Worm (Caenorhabditis elegans) whole organism, young adult: Measurements from ENCODE around the gene kdp-1.
A peak's percentile ranks its signal among the peaks of the same experiment; 100 is the strongest.

Source experiments
- B0019.2 ChIP-seq: fragments of 200-800 bp; sonication (Bioruptor generic); conservative IDR thresholded peaks from 2 replicates; pipeline ENCODE4 v1.3.6; 2022; ENCODE audit warnings: missing genetic modification reagents, missing genetic modification characterization, missing compliant biosample characterization
- B0261.1 ChIP-seq: sonication (generic microtip); optimal IDR thresholded peaks from 2 replicates; lab custom pipeline; 2016; ENCODE audit warnings: mild to moderate bottlenecking, missing genetic modification characterization, moderate library complexity, missing compliant biosample characterization
- B0336.3 ChIP-seq: fragments of 200-800 bp; sonication (Bioruptor generic); IDR thresholded peaks from 2 replicates; pipeline ENCODE4 v1.3.6; 2022; ENCODE audit warnings: missing genetic modification characterization, missing compliant biosample characterization
- C06A6.2 ChIP-seq: fragments of 200-800 bp; sonication (Bioruptor generic); conservative IDR thresholded peaks from 2 replicates; pipeline ENCODE4 v1.3.6; 2022; ENCODE audit warnings: missing genetic modification characterization, missing compliant biosample characterization
- F10E7.11 ChIP-seq: sonication (generic microtip); optimal IDR thresholded peaks from 2 replicates; lab custom pipeline; 2017; ENCODE audit warnings: mild to moderate bottlenecking, missing genetic modification characterization, moderate library complexity, missing compliant biosample characterization
- F22D6.2 ChIP-seq: sonication (generic microtip); optimal IDR thresholded peaks from 2 replicates; lab custom pipeline; 2016; ENCODE audit warnings: mild to moderate bottlenecking, missing genetic modification characterization, missing compliant biosample characterization
- F33H1.4 ChIP-seq: fragments of 200-800 bp; sonication (Bioruptor generic); IDR thresholded peaks from 2 replicates; pipeline ENCODE4 v1.3.6; 2022; ENCODE audit warnings: missing genetic modification reagents, missing genetic modification characterization, missing compliant biosample characterization
- F37B4.10 ChIP-seq: fragments of 200-800 bp; sonication (Bioruptor generic); IDR thresholded peaks from 2 replicates; pipeline ENCODE4 v1.3.6; 2022; ENCODE audit warnings: missing genetic modification characterization, missing compliant biosample characterization
- F57A8.1 ChIP-seq: fragments of 200-800 bp; sonication (Bioruptor generic); optimal IDR thresholded peaks from 2 replicates; lab custom pipeline; 2018; ENCODE audit warnings: mild to moderate bottlenecking, missing genetic modification characterization, moderate library complexity, missing compliant biosample characterization
- K11D2.4 ChIP-seq: fragments of 200-800 bp; sonication (Bioruptor generic); IDR thresholded peaks from 2 replicates; pipeline ENCODE4 v1.3.6; 2022; ENCODE audit warnings: missing genetic modification reagents, missing genetic modification characterization, missing compliant biosample characterization
- K12H6.12 ChIP-seq: fragments of 200-800 bp; sonication (Bioruptor generic); optimal IDR thresholded peaks from 2 replicates; lab custom pipeline; 2018; ENCODE audit warnings: mild to moderate bottlenecking, missing genetic modification characterization, missing compliant biosample characterization
- Y53F4B.3 ChIP-seq: fragments of 200-800 bp; sonication (Bioruptor generic); IDR thresholded peaks from 2 replicates; pipeline ENCODE4 v1.3.6; 2022; ENCODE audit warnings: missing genetic modification reagents, missing genetic modification characterization, missing compliant biosample characterization
- Y53G8AR.9 ChIP-seq: fragments of 200-800 bp; sonication (Bioruptor generic); conservative IDR thresholded peaks from 2 replicates; pipeline ENCODE4 v1.3.6; 2022; ENCODE audit warnings: missing genetic modification reagents, missing genetic modification characterization, missing compliant biosample characterization
- ZK185.1 ChIP-seq: sonication (generic microtip); optimal IDR thresholded peaks from 2 replicates; lab custom pipeline; 2016; ENCODE audit warnings: mild to moderate bottlenecking, missing genetic modification characterization, missing compliant biosample characterization; ENCODE audit not compliant: poor library complexity, severe bottlenecking
- akir-1 ChIP-seq: fragments of 200-800 bp; sonication (Bioruptor generic); optimal IDR thresholded peaks from 2 replicates; lab custom pipeline; 2018; ENCODE audit warnings: mild to moderate bottlenecking, missing genetic modification characterization, moderate library complexity, missing compliant biosample characterization
- attf-5 ChIP-seq: fragments of 200-800 bp; sonication (Bioruptor generic); optimal IDR thresholded peaks from 2 replicates; lab custom pipeline; 2018; ENCODE audit warnings: mild to moderate bottlenecking, missing genetic modification characterization, missing compliant biosample characterization
- ceh-100 ChIP-seq: fragments of 200-800 bp; sonication (Bioruptor generic); IDR thresholded peaks from 2 replicates; pipeline ENCODE4 v1.3.6; 2022; ENCODE audit warnings: missing genetic modification reagents, missing genetic modification characterization, missing compliant biosample characterization
- ceh-58 ChIP-seq: fragments of 200-800 bp; sonication (Bioruptor generic); IDR thresholded peaks from 2 replicates; pipeline ENCODE4 v1.3.6; 2022; ENCODE audit warnings: missing genetic modification characterization, missing compliant biosample characterization
- die-1 ChIP-seq: sonication (generic microtip); optimal IDR thresholded peaks from 2 replicates; lab custom pipeline; 2016; ENCODE audit warnings: missing genotype, mild to moderate bottlenecking, missing genetic modification characterization, missing compliant biosample characterization
- dox-1 ChIP-seq: fragments of 200-800 bp; sonication (Bioruptor generic); IDR thresholded peaks from 2 replicates; pipeline ENCODE4 v1.3.6; 2022; ENCODE audit warnings: missing genetic modification reagents, missing genetic modification characterization, missing compliant biosample characterization
- hmg-1.2 ChIP-seq: fragments of 200-800 bp; sonication (Bioruptor generic); IDR thresholded peaks from 2 replicates; pipeline ENCODE4 v1.3.6; 2022; ENCODE audit warnings: missing genetic modification reagents, missing genetic modification characterization, missing compliant biosample characterization
- lag-1 ChIP-seq: fragments of 200-800 bp; sonication (Bioruptor generic); IDR thresholded peaks from 2 replicates; pipeline ENCODE4 v1.3.6; 2022; ENCODE audit warnings: missing genetic modification reagents, missing genetic modification characterization, missing compliant biosample characterization
- let-526 ChIP-seq: fragments of 200-800 bp; sonication (Bioruptor generic); IDR thresholded peaks from 2 replicates; pipeline ENCODE4 v1.3.6; 2022; ENCODE audit warnings: missing genetic modification reagents, missing genetic modification characterization, missing compliant biosample characterization
- lin-26 ChIP-seq: fragments of 200-800 bp; sonication (Bioruptor generic); IDR thresholded peaks from 2 replicates; pipeline ENCODE4 v1.3.6; 2022; ENCODE audit warnings: missing genetic modification reagents, missing genetic modification characterization, missing compliant biosample characterization
- lin-35 ChIP-seq, 3 experiments: fragments of 150-350 bp in 2 of 3; sonication (generic microtip) in 1 of 3; optimal IDR thresholded peaks; 2 replicates each; lab custom pipeline; 2014 to 2018; ENCODE audit warnings: missing biosample characterization in 3 of 3, missing genetic modification characterization in 3 of 3, missing genetic modification reagents in 3 of 3
- lin-40 ChIP-seq: sonication (generic microtip); optimal IDR thresholded peaks from 2 replicates; lab custom pipeline; 2016; ENCODE audit warnings: missing genetic modification characterization, mild to moderate bottlenecking, missing compliant biosample characterization, missing genotype, missing genetic modification reagents
- madf-6 ChIP-seq: fragments of 200-800 bp; sonication (Bioruptor generic); IDR thresholded peaks from 2 replicates; pipeline ENCODE4 v1.3.6; 2022; ENCODE audit warnings: missing genetic modification reagents, missing genetic modification characterization, missing compliant biosample characterization
- madf-8 ChIP-seq: fragments of 200-800 bp; sonication (Bioruptor generic); conservative IDR thresholded peaks from 2 replicates; pipeline ENCODE4 v1.3.6; 2022; ENCODE audit warnings: missing genetic modification reagents, missing genetic modification characterization, missing compliant biosample characterization
- mel-28 ChIP-seq: sonication (generic microtip); optimal IDR thresholded peaks from 2 replicates; lab custom pipeline; 2016; ENCODE audit warnings: borderline replicate concordance, mild to moderate bottlenecking, missing genetic modification characterization, missing compliant biosample characterization
- mes-4 ChIP-seq: sonication (generic microtip); optimal IDR thresholded peaks from 2 replicates; lab custom pipeline; 2016; ENCODE audit warnings: missing genotype, missing genetic modification characterization, missing compliant biosample characterization
- nfya-1 ChIP-seq: sonication (generic microtip); optimal IDR thresholded peaks from 2 replicates; lab custom pipeline; 2017; ENCODE audit warnings: antibody characterized with exemption, missing compliant biosample characterization, missing genetic modification characterization, borderline replicate concordance; ENCODE audit not compliant: insufficient read depth
- nfya-2 ChIP-seq: fragments of 200-800 bp; sonication (Bioruptor generic); IDR thresholded peaks from 2 replicates; pipeline ENCODE4 v1.3.6; 2022; ENCODE audit warnings: missing genetic modification reagents, missing genetic modification characterization, missing compliant biosample characterization
- nfyb-1 ChIP-seq: fragments of 200-800 bp; sonication (Bioruptor generic); IDR thresholded peaks from 2 replicates; pipeline ENCODE4 v1.3.6; 2022; ENCODE audit warnings: missing genetic modification reagents, missing genetic modification characterization, missing compliant biosample characterization
- nhr-120 ChIP-seq: fragments of 200-800 bp; sonication (Bioruptor generic); IDR thresholded peaks from 2 replicates; pipeline ENCODE4 v1.3.6; 2022; ENCODE audit warnings: missing genetic modification characterization, missing compliant biosample characterization
- nhr-179 ChIP-seq: sonication (generic microtip); optimal IDR thresholded peaks from 2 replicates; lab custom pipeline; 2016; ENCODE audit warnings: mild to moderate bottlenecking, missing genetic modification characterization, missing compliant biosample characterization
- nhr-80 ChIP-seq: sonication (generic microtip); optimal IDR thresholded peaks from 2 replicates; lab custom pipeline; 2016; ENCODE audit warnings: missing genetic modification characterization, missing compliant biosample characterization
- nhr-90 ChIP-seq: sonication (generic microtip); optimal IDR thresholded peaks from 2 replicates; lab custom pipeline; 2016; ENCODE audit warnings: missing genotype, mild to moderate bottlenecking, missing genetic modification characterization, missing compliant biosample characterization
- pha-4 ChIP-seq: fragments of 150-350 bp; sonication (generic microtip); optimal IDR thresholded peaks from 2 replicates; lab custom pipeline; 2014; ENCODE audit warnings: missing biosample characterization, missing genetic modification reagents, missing genetic modification characterization
- rec-8 ChIP-seq, 2 experiments: sonication (generic microtip); optimal IDR thresholded peaks; 2 replicates each; lab custom pipeline; 2016; ENCODE audit warnings: mild to moderate bottlenecking in 2 of 2, missing genetic modification characterization in 2 of 2, missing genetic modification reagents in 2 of 2, missing genotype in 2 of 2, missing biosample characterization in 1 of 2, missing compliant biosample characterization in 1 of 2, moderate library complexity in 1 of 2
- snpc-1.3 ChIP-seq: sonication (generic microtip); optimal IDR thresholded peaks from 2 replicates; lab custom pipeline; 2017; ENCODE audit warnings: missing genetic modification characterization, mild to moderate bottlenecking, missing compliant biosample characterization, antibody characterized with exemption, moderate library complexity, missing genotype, missing genetic modification reagents; ENCODE audit not compliant: insufficient read depth
- sptf-2 ChIP-seq: fragments of 200-800 bp; sonication (Bioruptor generic); optimal IDR thresholded peaks from 2 replicates; lab custom pipeline; 2018; ENCODE audit warnings: mild to moderate bottlenecking, missing genetic modification characterization, missing compliant biosample characterization
- tbp1 ChIP-seq: fragments of 200-800 bp; sonication (Bioruptor generic); optimal IDR thresholded peaks from 2 replicates; lab custom pipeline; 2018; ENCODE audit warnings: mild to moderate bottlenecking, missing genetic modification characterization, missing compliant biosample characterization
- tbx-9 ChIP-seq: sonication (generic microtip); optimal IDR thresholded peaks from 2 replicates; lab custom pipeline; 2016; ENCODE audit warnings: borderline replicate concordance, missing genetic modification characterization, inconsistent platforms, missing compliant biosample characterization
- unc-130 ChIP-seq: sonication (generic microtip); optimal IDR thresholded peaks from 2 replicates; lab custom pipeline; 2016; ENCODE audit warnings: missing genetic modification reagents, missing genetic modification characterization, missing compliant biosample characterization
- zfh-2 ChIP-seq: fragments of 200-800 bp; sonication (Bioruptor generic); conservative IDR thresholded peaks from 2 replicates; pipeline ENCODE4 v1.3.6; 2022; ENCODE audit warnings: missing genetic modification reagents, missing genetic modification characterization, missing compliant biosample characterization
- ztf-25 ChIP-seq: fragments of 200-800 bp; sonication (Bioruptor generic); IDR thresholded peaks from 2 replicates; pipeline ENCODE4 v1.3.6; 2022; ENCODE audit warnings: missing genetic modification reagents, missing genetic modification characterization, missing compliant biosample characterization

Gene kdp-1

ce11 chrIV:13311331-13312034 lies 11.5 kb downstream of the kdp-1 start (continued):
- no peak for TF ChIP-seq attf-5 (GFP tag; lab: Kevin White, UChicago)
- TF ChIP-seq Y53G8AR.9: peak; percentile 54; the same call in 1 of the 2 replicates
- no peak for TF ChIP-seq ceh-58 (GFP tag; lab: Robert Waterston, UW)
- TF ChIP-seq madf-8 (GFP tag; lab: Robert Waterston, UW): peak; percentile 100
- TF ChIP-seq nfya-2: no peak
- no peak for TF ChIP-seq mes-4
- TF ChIP-seq nhr-90: no peak
- no peak for TF ChIP-seq K11D2.4 (GFP tag; lab: Robert Waterston, UW)
- no peak for TF ChIP-seq nhr-179
- TF ChIP-seq akir-1 (GFP tag; lab: Kevin White, UChicago): no peak
- TF ChIP-seq pha-4: no peak
- TF ChIP-seq nhr-80 (tag; lab: Kevin White, UChicago): peak; percentile 5
- TF ChIP-seq K12H6.12: no peak
- TF ChIP-seq hmg-1.2: peak; percentile 26; the same call in 1 of the 2 replicates
- no peak for TF ChIP-seq nhr-120 (GFP tag; lab: Robert Waterston, UW)
- peak; percentile 100 for TF ChIP-seq madf-6 (GFP tag; lab: Robert Waterston, UW)
- no peak for TF ChIP-seq sptf-2
- peak; percentile 96 for TF ChIP-seq F33H1.4
- no peak for TF ChIP-seq unc-130 (GFP tag; lab: Kevin White, UChicago)
- TF ChIP-seq tbp1 (GFP tag; lab: Kevin White, UChicago): no peak
- no peak for TF ChIP-seq F57A8.1 (GFP tag; lab: Kevin White, UChicago)
- TF ChIP-seq mel-28 (tag; lab: Kevin White, UChicago): no peak
- TF ChIP-seq snpc-1.3 (tag; lab: Kevin White, UChicago): peak; percentile 16
- TF ChIP-seq F22D6.2 (tag; lab: Kevin White, UChicago): no peak
- no peak for TF ChIP-seq ztf-25 (GFP tag; lab: Robert Waterston, UW)

DNA sequence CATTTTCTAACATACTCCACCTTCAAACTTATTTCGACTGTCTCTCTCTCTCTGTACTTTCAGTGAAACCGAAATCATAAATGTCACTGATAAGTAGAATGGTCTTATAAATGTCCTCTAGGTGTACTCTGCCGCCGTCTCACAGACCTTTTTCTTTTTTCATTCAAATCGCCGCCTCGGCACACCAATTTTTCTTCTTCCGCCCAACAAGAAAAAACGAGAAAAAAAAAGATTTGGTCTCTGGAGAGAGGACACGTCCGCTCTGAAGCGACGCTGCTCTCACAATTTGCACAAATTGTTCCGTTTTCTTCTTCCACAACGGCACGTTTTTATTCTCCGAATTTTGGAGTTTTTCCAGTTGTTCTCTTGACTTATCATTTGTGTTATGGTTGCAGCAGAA lies 13.2 kb downstream of the kdp-1 start:
- TF ChIP-seq pha-4 (no peak), F10E7.11 (tag; lab: Kevin White, UChicago) (no peak), nfyb-1 (no peak), nhr-80 (tag; lab: Kevin White, UChicago) (peak; percentile 72), zfh-2 (GFP tag; lab: Robert Waterston, UW) (peak; percentile 48; the same call in 1 of the 2 replicates), lin-26 (GFP tag; lab: Robert Waterston, UW) (0 out of 2 replicates have a peak, but pooled peaks have one; percentile 64), K11D2.4 (GFP tag; lab: Robert Waterston, UW) (no peak), ZK185.1 (tag; lab: Kevin White, UChicago) (peak; percentile 13), B0261.1 (no peak), C06A6.2 (GFP tag; lab: Robert Waterston, UW) (0 out of 2 replicates have a peak, but pooled peaks have one; percentile 18), Y53F4B.3 (GFP tag; lab: Robert Waterston, UW) (no peak), tbp1 (GFP tag; lab: Kevin White, UChicago) (no peak), lin-35 (GFP tag; optimal IDR thresholded peaks at IDR 0.05; lab: Kevin White, UChicago) (no peak), B0019.2 (GFP tag; lab: Robert Waterston, UW) (no peak), dox-1 (GFP tag; lab: Robert Waterston, UW) (peak; percentile 32; the same call in 1 of the 2 replicates), lin-40 (tag; lab: Kevin White, UChicago) (peak; percentile 1), unc-130 (GFP tag; lab: Kevin White, UChicago) (no peak), nfya-1 (tag; lab: Kevin White, UChicago) (no peak), nfya-2 (no peak), ceh-100 (no peak), B0336.3 (GFP tag; lab: Robert Waterston, UW) (0 out of 2 replicates have a peak, but pooled peaks have one; percentile 23), tbx-9 (tag; lab: Kevin White, UChicago) (no peak), lag-1 (GFP tag; lab: Robert Waterston, UW) (no peak), let-526 (GFP tag; lab: Robert Waterston, UW) (no peak), F37B4.10 (no peak), die-1 (tag; lab: Kevin White, UChicago) (no peak), rec-8 (tag; optimal IDR thresholded peaks at IDR 0.05; lab: Kevin White, UChicago) (no peak)
